Worm (Caenorhabditis elegans): ENCODE results near the gene F42A9.17.

DNA sequence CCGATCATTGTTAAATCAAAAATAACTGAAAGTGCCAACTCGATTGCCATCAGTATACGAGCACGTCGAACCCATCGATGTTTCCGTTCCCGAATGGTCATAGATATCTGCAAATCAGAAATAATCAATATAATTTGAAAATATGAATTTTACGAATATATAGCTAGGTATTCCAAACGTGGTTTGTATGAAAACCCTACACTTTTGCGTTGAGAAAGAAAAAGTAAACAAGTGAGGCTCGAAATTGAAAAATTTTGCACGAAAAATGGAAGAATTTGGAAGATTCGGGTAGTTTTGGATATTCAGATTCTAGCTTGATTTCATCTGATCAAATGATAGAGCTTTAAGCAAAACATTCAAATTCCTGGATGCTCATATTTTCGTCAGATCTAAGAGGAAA is 27.0 kb upstream of the F42A9.17 start, which contains the start of gene F42A9.9:
- TF ChIP-seq elt-2 (tag; optimal IDR thresholded peaks at IDR 0.05) = no peak
- TF ChIP-seq ztf-4 (tag; optimal IDR thresholded peaks at IDR 0.05) = no peak
- TF ChIP-seq zag-1 (tag; optimal IDR thresholded peaks at IDR 0.05) = no peak
- TF ChIP-seq mep-1 (tag; optimal IDR thresholded peaks at IDR 0.05) = no peak
- no peak for TF ChIP-seq nhr-11 (tag; optimal IDR thresholded peaks at IDR 0.05)
- no peak for TF ChIP-seq aha-1 (tag; optimal IDR thresholded peaks at IDR 0.05)

Data from whole organism, L1 larva.